Worm (Caenorhabditis elegans) whole organism, late embryonic: ENCODE measurements around the gene srd-16.

Source experiments
- C08G9.2 ChIP-seq: sonication (generic microtip); optimal IDR thresholded peaks from 2 replicates; lab custom pipeline; 2016; ENCODE audit warnings: mild to moderate bottlenecking, missing genetic modification characterization, moderate library complexity, missing compliant biosample characterization
- C38D4.7 ChIP-seq: fragments of 200-800 bp; sonication (Bioruptor generic); optimal IDR thresholded peaks from 2 replicates; lab custom pipeline; 2018; ENCODE audit warnings: mild to moderate bottlenecking, missing genetic modification characterization, moderate library complexity, missing compliant biosample characterization
- K02D7.2 ChIP-seq: sonication (generic microtip); optimal IDR thresholded peaks from 2 replicates; lab custom pipeline; 2017; ENCODE audit warnings: mild to moderate bottlenecking, missing genetic modification characterization, missing compliant biosample characterization
- T23F11.4 ChIP-seq: fragments of 200-800 bp; sonication (Bioruptor generic); optimal IDR thresholded peaks from 2 replicates; lab custom pipeline; 2018; ENCODE audit warnings: mild to moderate bottlenecking, missing genetic modification characterization, missing compliant biosample characterization
- ahr-1 ChIP-seq: sonication (generic microtip); optimal IDR thresholded peaks from 2 replicates; lab custom pipeline; 2016; ENCODE audit warnings: missing genetic modification characterization, missing compliant biosample characterization
- ceh-14 ChIP-seq: sonication (generic microtip); optimal IDR thresholded peaks from 2 replicates; lab custom pipeline; 2016; ENCODE audit warnings: missing genotype, missing genetic modification characterization, missing compliant biosample characterization
- ceh-2 ChIP-seq: sonication (generic microtip); optimal IDR thresholded peaks from 2 replicates; lab custom pipeline; 2016; ENCODE audit warnings: missing genotype, missing genetic modification characterization, missing compliant biosample characterization
- ceh-30 ChIP-seq: fragments of 150-350 bp; optimal IDR thresholded peaks from 2 replicates; lab custom pipeline; 2014; ENCODE audit warnings: missing biosample characterization, missing genetic modification characterization
- ceh-31 ChIP-seq: sonication (generic microtip); optimal IDR thresholded peaks from 2 replicates; lab custom pipeline; 2016; ENCODE audit warnings: missing genetic modification characterization, missing compliant biosample characterization
- ceh-45 ChIP-seq: fragments of 200-800 bp; sonication (Bioruptor generic); IDR thresholded peaks from 2 replicates; pipeline ENCODE4 v1.3.6; 2022; ENCODE audit warnings: missing genetic modification reagents, missing genetic modification characterization, missing compliant biosample characterization
- ceh-48 ChIP-seq: sonication (generic microtip); optimal IDR thresholded peaks from 2 replicates; lab custom pipeline; 2016; ENCODE audit warnings: missing genetic modification characterization, inconsistent platforms, missing compliant biosample characterization
- ceh-9 ChIP-seq: sonication (generic microtip); optimal IDR thresholded peaks from 2 replicates; lab custom pipeline; 2016; ENCODE audit warnings: mild to moderate bottlenecking, missing genetic modification characterization, inconsistent platforms, missing compliant biosample characterization
- dve-1 ChIP-seq: sonication (generic microtip); optimal IDR thresholded peaks from 2 replicates; lab custom pipeline; 2017; ENCODE audit warnings: antibody characterized with exemption, mild to moderate bottlenecking, missing genetic modification characterization, missing compliant biosample characterization
- elt-4 ChIP-seq: sonication (generic microtip); optimal IDR thresholded peaks from 2 replicates; lab custom pipeline; 2016; ENCODE audit warnings: missing genetic modification characterization, missing compliant biosample characterization
- ets-4 ChIP-seq: sonication (generic microtip); optimal IDR thresholded peaks from 2 replicates; lab custom pipeline; 2016; ENCODE audit warnings: missing genetic modification characterization, missing compliant biosample characterization
- fax-1 ChIP-seq: sonication (generic microtip); optimal IDR thresholded peaks from 2 replicates; lab custom pipeline; 2016; ENCODE audit warnings: missing genotype, missing genetic modification characterization, missing compliant biosample characterization
- hlh-13 ChIP-seq: fragments of 200-800 bp; sonication (Bioruptor generic); optimal IDR thresholded peaks from 2 replicates; lab custom pipeline; 2018; ENCODE audit warnings: mild to moderate bottlenecking, missing genetic modification characterization, missing compliant biosample characterization
- hlh-15 ChIP-seq: sonication (generic microtip); optimal IDR thresholded peaks from 2 replicates; lab custom pipeline; 2016; ENCODE audit warnings: missing genetic modification characterization, missing compliant biosample characterization
- hlh-8 ChIP-seq: sonication (generic microtip); optimal IDR thresholded peaks from 2 replicates; lab custom pipeline; 2016; ENCODE audit warnings: missing genotype, missing genetic modification characterization, missing compliant biosample characterization
- mec-3 ChIP-seq: sonication (generic microtip); optimal IDR thresholded peaks from 2 replicates; lab custom pipeline; 2016; ENCODE audit warnings: borderline replicate concordance, missing genetic modification characterization, missing compliant biosample characterization
- nfya-1 ChIP-seq: sonication (generic microtip); optimal IDR thresholded peaks from 2 replicates; lab custom pipeline; 2017; ENCODE audit warnings: missing genetic modification characterization, mild to moderate bottlenecking, missing compliant biosample characterization, antibody characterized with exemption, moderate library complexity
- npax-4 ChIP-seq: sonication (generic microtip); optimal IDR thresholded peaks from 2 replicates; lab custom pipeline; 2016; ENCODE audit warnings: missing genetic modification characterization, missing compliant biosample characterization
- odd-2 ChIP-seq: sonication (generic microtip); optimal IDR thresholded peaks from 2 replicates; lab custom pipeline; 2017; ENCODE audit warnings: antibody characterized with exemption, mild to moderate bottlenecking, missing genetic modification characterization, missing compliant biosample characterization
- pag-3 ChIP-seq: sonication (generic microtip); optimal IDR thresholded peaks from 2 replicates; lab custom pipeline; 2016; ENCODE audit warnings: missing compliant biosample characterization, missing genetic modification characterization, borderline replicate concordance
- pax-1 ChIP-seq: fragments of 150-350 bp; optimal IDR thresholded peaks from 2 replicates; lab custom pipeline; 2014; ENCODE audit warnings: missing biosample characterization, missing genetic modification characterization
- pha-2 ChIP-seq: sonication (generic microtip); optimal IDR thresholded peaks from 2 replicates; lab custom pipeline; 2017; ENCODE audit warnings: mild to moderate bottlenecking, missing genetic modification characterization, missing compliant biosample characterization
- pha-4 ChIP-seq: fragments of 150-350 bp; optimal IDR thresholded peaks from 2 replicates; lab custom pipeline; 2018; ENCODE audit warnings: missing biosample characterization, missing genetic modification reagents, missing genetic modification characterization
- ref-2 ChIP-seq: sonication (generic microtip); optimal IDR thresholded peaks from 2 replicates; lab custom pipeline; 2016; ENCODE audit warnings: missing genetic modification characterization, missing compliant biosample characterization
- rnt-1 ChIP-seq: sonication (generic microtip); optimal IDR thresholded peaks from 2 replicates; lab custom pipeline; 2016; ENCODE audit warnings: missing genetic modification characterization, missing compliant biosample characterization
- sdc-2 ChIP-seq: sonication (generic microtip); optimal IDR thresholded peaks from 2 replicates; lab custom pipeline; 2016; ENCODE audit warnings: missing genotype, missing genetic modification characterization, missing compliant biosample characterization
- sox-2 ChIP-seq: fragments of 200-800 bp; sonication (Bioruptor generic); IDR thresholded peaks from 2 replicates; pipeline ENCODE4 v1.3.6; 2022; ENCODE audit warnings: missing genetic modification reagents, missing genetic modification characterization, missing compliant biosample characterization
- sox-4 ChIP-seq: sonication (generic microtip); optimal IDR thresholded peaks from 2 replicates; lab custom pipeline; 2017; ENCODE audit warnings: mild to moderate bottlenecking, missing genetic modification characterization, inconsistent platforms, missing compliant biosample characterization
- syd-9 ChIP-seq: sonication (generic microtip); optimal IDR thresholded peaks from 2 replicates; lab custom pipeline; 2016; ENCODE audit warnings: mild to moderate bottlenecking, missing genetic modification characterization, moderate library complexity, missing compliant biosample characterization
- tbx-2 ChIP-seq: sonication (generic microtip); optimal IDR thresholded peaks from 2 replicates; lab custom pipeline; 2016; ENCODE audit warnings: missing genetic modification characterization, missing compliant biosample characterization
- ttx-3 ChIP-seq: sonication (generic microtip); optimal IDR thresholded peaks from 2 replicates; lab custom pipeline; 2016; ENCODE audit warnings: missing genetic modification reagents, missing genetic modification characterization, missing compliant biosample characterization
- unc-42 ChIP-seq: sonication (generic microtip); optimal IDR thresholded peaks from 2 replicates; lab custom pipeline; 2016; ENCODE audit warnings: missing genotype, missing genetic modification characterization, missing compliant biosample characterization
- ztf-16 ChIP-seq: sonication (generic microtip); optimal IDR thresholded peaks from 2 replicates; lab custom pipeline; 2017; ENCODE audit warnings: missing genetic modification characterization, missing compliant biosample characterization

The srd-16 gene

ce11 chrV:5865085-5865484 is 34.8 kb downstream of the srd-16 start, which contains the start of gene F26F12.5:
Gene F26F12.5, minus strand, starts transcription at chrV:5865185.
- TF ChIP-seq tbx-2 (tag; lab: Kevin White, UChicago) (no peak), ceh-31 (tag; lab: Kevin White, UChicago) (no peak), pag-3 (tag; lab: Kevin White, UChicago) (no peak), sox-2 (GFP tag; lab: Robert Waterston, UW) (no peak), ceh-14 (tag; lab: Kevin White, UChicago) (no peak), pha-4 (no peak), fax-1 (tag; lab: Kevin White, UChicago) (no peak), ceh-2 (no peak), sdc-2 (tag; lab: Kevin White, UChicago) (no peak), dve-1 (no peak), hlh-15 (tag; lab: Kevin White, UChicago) (no peak), ceh-30 (tag; lab: Kevin White, UChicago) (no peak), ceh-48 (tag; lab: Kevin White, UChicago) (no peak), K02D7.2 (no peak), T23F11.4 (GFP tag; lab: Kevin White, UChicago) (no peak), ceh-9 (tag; lab: Kevin White, UChicago) (no peak), unc-42 (tag; lab: Kevin White, UChicago) (no peak)

- TF ChIP-seq mec-3 (no peak), ets-4 (tag; lab: Kevin White, UChicago) (no peak), rnt-1 (tag; lab: Kevin White, UChicago) (no peak), hlh-13 (GFP tag; lab: Kevin White, UChicago) (no peak)
Measured at ce11 chrV:5862479-5863188, 37.2 kb downstream of the srd-16 start, which contains the start of gene F26F12.8. Gene F26F12.8, minus strand, starts transcription at chrV:5862529.

ce11 chrV:5852084-5852483 is 47.8 kb downstream of the srd-16 start:
- TF ChIP-seq nfya-1 (tag; lab: Kevin White, UChicago) = no peak
- peak; percentile 68 for TF ChIP-seq unc-42 (tag; lab: Kevin White, UChicago)

- TF ChIP-seq sox-2 (GFP tag; lab: Robert Waterston, UW) (peak; percentile 26; the same call in 1 of the 2 replicates), ceh-48 (tag; lab: Kevin White, UChicago) (no peak)
- TF ChIP-seq, all 69 proteins: peak for 1
Measured at ce11 chrV:5851631-5852030, 48.2 kb downstream of the srd-16 start.

ce11 chrV:5850671-5851070 is 49.2 kb downstream of the srd-16 start:
- TF ChIP-seq nfya-1 (tag; lab: Kevin White, UChicago) = no peak
- TF ChIP-seq elt-4 = no peak
- TF ChIP-seq pag-3 (tag; lab: Kevin White, UChicago) = no peak
- TF ChIP-seq unc-42 (tag; lab: Kevin White, UChicago) = no peak
- TF ChIP-seq fax-1 (tag; lab: Kevin White, UChicago) = no peak
- no peak for TF ChIP-seq C08G9.2
- TF ChIP-seq ztf-16 = no peak
- TF ChIP-seq pax-1 (tag; lab: Kevin White, UChicago) = no peak
- TF ChIP-seq syd-9 (tag; lab: Kevin White, UChicago) = no peak
- TF ChIP-seq npax-4 (tag; lab: Kevin White, UChicago) = no peak
- no peak for TF ChIP-seq ref-2 (tag; lab: Kevin White, UChicago)
- no peak for TF ChIP-seq sox-4
- TF ChIP-seq pha-2 = no peak
- TF ChIP-seq ahr-1 = no peak
- no peak for TF ChIP-seq C38D4.7 (GFP tag; lab: Kevin White, UChicago)
- no peak for TF ChIP-seq hlh-8 (tag; lab: Kevin White, UChicago)
- no peak for TF ChIP-seq odd-2
- TF ChIP-seq ttx-3 (tag; lab: Kevin White, UChicago) = no peak
- TF ChIP-seq ceh-45 (GFP tag; lab: Robert Waterston, UW) = no peak
- TF ChIP-seq, all 69 proteins: peak for 0
